Worm (Caenorhabditis elegans) whole organism, early embryonic: ENCODE data around the gene T05A1.5.

Experiments used
- B0310.2 ChIP-seq: sonication (generic microtip); optimal IDR thresholded peaks from 2 replicates; lab custom pipeline; 2016; ENCODE audit warnings: mild to moderate bottlenecking, missing genetic modification characterization, missing compliant biosample characterization
- aly-1 ChIP-seq: sonication (generic microtip); optimal IDR thresholded peaks from 2 replicates; lab custom pipeline; 2016; ENCODE audit warnings: missing genetic modification characterization, missing compliant biosample characterization
- ceh-13 ChIP-seq: fragments of 200-800 bp; sonication (Bioruptor generic); optimal IDR thresholded peaks from 2 replicates; lab custom pipeline; 2018; ENCODE audit warnings: mild to moderate bottlenecking, missing genetic modification characterization, missing compliant biosample characterization
- ceh-36 ChIP-seq: sonication (generic microtip); optimal IDR thresholded peaks from 2 replicates; lab custom pipeline; 2016; ENCODE audit warnings: missing genetic modification characterization, inconsistent platforms, missing compliant biosample characterization

DNA sequence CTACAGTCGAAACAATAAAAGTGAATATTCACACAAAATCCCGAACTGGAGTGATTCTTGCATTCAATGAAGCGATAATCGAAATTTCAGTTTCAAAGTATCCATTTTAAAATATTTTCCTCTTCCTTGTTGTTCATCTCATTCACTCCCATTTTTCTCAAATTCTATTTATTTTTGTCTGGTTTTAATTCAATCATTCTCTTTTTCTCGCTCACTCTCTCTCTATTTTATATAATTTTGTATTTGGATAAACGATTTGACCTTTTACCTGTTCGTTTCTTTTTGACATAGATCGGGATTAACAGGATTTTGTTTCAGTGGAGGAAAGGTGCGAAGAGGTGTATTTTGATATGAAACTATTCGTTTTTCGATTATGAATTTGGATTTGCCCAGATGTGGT is at the start of gene T05A1.5:
- no peak for TF ChIP-seq B0310.2 (tag; lab: Kevin White, UChicago)
- TF ChIP-seq ceh-13 (GFP tag; lab: Kevin White, UChicago) = no peak
- TF ChIP-seq aly-1 (tag; lab: Kevin White, UChicago) = no peak
- no peak for TF ChIP-seq ceh-36
